Worm (Caenorhabditis elegans) whole organism, L2 larva: ENCODE results near the gene hot-2.

Experiments
- C34F6.9 ChIP-seq: fragments of 150-350 bp; optimal IDR thresholded peaks from 2 replicates; lab custom pipeline; 2014; ENCODE audit warnings: missing biosample characterization, missing genetic modification characterization
- F13H6.1 ChIP-seq: sonication (generic microtip); optimal IDR thresholded peaks from 2 replicates; lab custom pipeline; 2016; ENCODE audit warnings: missing genetic modification characterization, missing compliant biosample characterization
- R02D3.7 ChIP-seq: fragments of 150-350 bp; optimal IDR thresholded peaks from 2 replicates; lab custom pipeline; 2014; ENCODE audit warnings: missing biosample characterization, missing genetic modification characterization
- Y55F3AM.14 ChIP-seq: fragments of 200-800 bp; sonication (Bioruptor generic); optimal IDR thresholded peaks from 2 replicates; lab custom pipeline; 2018; ENCODE audit warnings: mild to moderate bottlenecking, missing genetic modification characterization, missing compliant biosample characterization
- ZK546.5 ChIP-seq: sonication (generic microtip); optimal IDR thresholded peaks from 2 replicates; lab custom pipeline; 2017; ENCODE audit warnings: missing biosample characterization, missing genetic modification characterization
- alr-1 ChIP-seq: fragments of 150-350 bp; optimal IDR thresholded peaks from 2 replicates; lab custom pipeline; 2014; ENCODE audit warnings: missing biosample characterization, missing genetic modification characterization
- aly-2 ChIP-seq: fragments of 150-350 bp; optimal IDR thresholded peaks from 2 replicates; lab custom pipeline; 2014; ENCODE audit warnings: missing biosample characterization, missing genetic modification characterization
- ama-1 ChIP-seq: fragments of 150-350 bp; optimal IDR thresholded peaks from 2 replicates; lab custom pipeline; 2018; ENCODE audit warnings: inconsistent platforms
- blmp-1 ChIP-seq: sonication (generic microtip); optimal IDR thresholded peaks from 2 replicates; lab custom pipeline; 2017; ENCODE audit warnings: missing genetic modification characterization, mild to moderate bottlenecking, missing compliant biosample characterization, antibody characterized with exemption, moderate library complexity; ENCODE audit not compliant: insufficient read depth
- ceh-16 ChIP-seq: fragments of 150-350 bp; optimal IDR thresholded peaks from 2 replicates; lab custom pipeline; 2014; ENCODE audit warnings: missing biosample characterization, missing genetic modification characterization
- dmd-4 ChIP-seq: sonication (generic microtip); optimal IDR thresholded peaks from 2 replicates; lab custom pipeline; 2017; ENCODE audit warnings: missing biosample characterization, missing genetic modification characterization
- elt-1 ChIP-seq: fragments of 150-350 bp; optimal IDR thresholded peaks from 2 replicates; lab custom pipeline; 2014; ENCODE audit warnings: missing biosample characterization, missing genetic modification characterization
- elt-3 ChIP-seq: sonication (generic microtip); optimal IDR thresholded peaks from 2 replicates; lab custom pipeline; 2017; ENCODE audit warnings: missing biosample characterization, missing genetic modification characterization
- fos-1 ChIP-seq: fragments of 150-350 bp; optimal IDR thresholded peaks from 2 replicates; lab custom pipeline; 2014; ENCODE audit warnings: missing biosample characterization, missing genetic modification characterization
- gmeb-1 ChIP-seq: fragments of 150-350 bp; optimal IDR thresholded peaks from 2 replicates; lab custom pipeline; 2014; ENCODE audit warnings: missing biosample characterization, missing genetic modification characterization
- lin-11 ChIP-seq: fragments of 150-350 bp; sonication (generic microtip); optimal IDR thresholded peaks from 2 replicates; lab custom pipeline; 2014; ENCODE audit warnings: missing biosample characterization, missing genetic modification characterization, inconsistent platforms, mixed read lengths
- lin-13 ChIP-seq: fragments of 150-350 bp; optimal IDR thresholded peaks from 2 replicates; lab custom pipeline; 2014; ENCODE audit warnings: missing biosample characterization, missing genetic modification reagents, missing genetic modification characterization
- lsy-2 ChIP-seq, 2 experiments: fragments of 150-350 bp in 1 of 2; sonication (generic microtip) in 1 of 2; optimal IDR thresholded peaks; 2 replicates each; lab custom pipeline; 2014 to 2017; ENCODE audit warnings: missing biosample characterization in 2 of 2, missing genetic modification characterization in 2 of 2
- mbf-1 ChIP-seq: sonication (generic microtip); optimal IDR thresholded peaks from 2 replicates; lab custom pipeline; 2017; ENCODE audit warnings: missing biosample characterization, missing genetic modification characterization
- mdl-1 ChIP-seq, 2 experiments: fragments of 150-350 bp in 1 of 2; sonication (generic microtip) in 1 of 2; optimal IDR thresholded peaks; 2 replicates each; lab custom pipeline; 2017; ENCODE audit warnings: missing biosample characterization in 2 of 2, missing genetic modification characterization in 2 of 2
- nhr-10 ChIP-seq: sonication (generic microtip); optimal IDR thresholded peaks from 2 replicates; lab custom pipeline; 2017; ENCODE audit warnings: missing biosample characterization, missing genetic modification characterization
- nhr-11 ChIP-seq: fragments of 150-350 bp; optimal IDR thresholded peaks from 2 replicates; lab custom pipeline; 2014; ENCODE audit warnings: missing biosample characterization, missing genetic modification characterization
- nhr-129 ChIP-seq: fragments of 150-350 bp; optimal IDR thresholded peaks from 2 replicates; lab custom pipeline; 2014; ENCODE audit warnings: missing biosample characterization, missing genetic modification characterization
- nhr-21 ChIP-seq: fragments of 150-350 bp; optimal IDR thresholded peaks from 2 replicates; lab custom pipeline; 2014; ENCODE audit warnings: missing biosample characterization, missing genetic modification characterization
- nhr-23 ChIP-seq: fragments of 150-350 bp; optimal IDR thresholded peaks from 2 replicates; lab custom pipeline; 2014; ENCODE audit warnings: missing biosample characterization, missing genetic modification reagents, missing genetic modification characterization
- nhr-237 ChIP-seq: fragments of 150-350 bp; optimal IDR thresholded peaks from 2 replicates; lab custom pipeline; 2014; ENCODE audit warnings: missing biosample characterization, missing genetic modification characterization
- nhr-25 ChIP-seq: fragments of 150-350 bp; sonication (generic microtip); optimal IDR thresholded peaks from 3 replicates; lab custom pipeline; 2014; ENCODE audit warnings: missing biosample characterization, missing genetic modification characterization
- nhr-6 ChIP-seq: fragments of 150-350 bp; optimal IDR thresholded peaks from 2 replicates; lab custom pipeline; 2014; ENCODE audit warnings: missing biosample characterization, missing genetic modification characterization
- nhr-77 ChIP-seq: fragments of 150-350 bp; optimal IDR thresholded peaks from 2 replicates; lab custom pipeline; 2014; ENCODE audit warnings: missing biosample characterization, missing genetic modification characterization
- sem-4 ChIP-seq: fragments of 150-350 bp; optimal IDR thresholded peaks from 2 replicates; lab custom pipeline; 2014; ENCODE audit warnings: missing biosample characterization, missing genetic modification reagents, missing genetic modification characterization
- skn-1 ChIP-seq: sonication (generic microtip); optimal IDR thresholded peaks from 2 replicates; lab custom pipeline; 2017; ENCODE audit warnings: missing biosample characterization, missing genetic modification characterization
- sma-3 ChIP-seq: sonication (generic microtip); optimal IDR thresholded peaks from 2 replicates; lab custom pipeline; 2016; ENCODE audit warnings: missing genetic modification reagents, missing genetic modification characterization, missing compliant biosample characterization
- unc-62 ChIP-seq: fragments of 150-350 bp; optimal IDR thresholded peaks from 2 replicates; lab custom pipeline; 2014; ENCODE audit warnings: missing biosample characterization, missing genetic modification reagents, missing genetic modification characterization
- ztf-1 ChIP-seq: fragments of 200-800 bp; sonication (Bioruptor generic); conservative IDR thresholded peaks from 2 replicates; pipeline ENCODE4 v1.3.6; 2022; ENCODE audit warnings: missing genetic modification characterization, missing compliant biosample characterization
- ztf-4 ChIP-seq: fragments of 150-350 bp; optimal IDR thresholded peaks from 2 replicates; lab custom pipeline; 2014; ENCODE audit warnings: missing biosample characterization, missing genetic modification characterization

Gene hot-2

ce11 chrV:19140495-19140894, 34.1 kb upstream of the hot-2 start, which contains the start of gene cpg-23:
cpg-23 (plus strand) TSS chrV:19140795.
- TF ChIP-seq ztf-1 (GFP tag; lab: Robert Waterston, UW) (no peak), lin-13 (GFP tag; lab: Kevin White, UChicago) (no peak), nhr-23 (no peak), mbf-1 (tag; lab: Kevin White, UChicago) (no peak), skn-1 (tag; lab: Kevin White, UChicago) (no peak), nhr-237 (no peak), C34F6.9 (tag; lab: Kevin White, UChicago) (no peak), gmeb-1 (tag; lab: Kevin White, UChicago) (no peak), nhr-11 (tag; lab: Kevin White, UChicago) (no peak), F13H6.1 (tag; lab: Kevin White, UChicago) (no peak), lsy-2 (tag; optimal IDR thresholded peaks at IDR 0.05; lab: Kevin White, UChicago) (no peak), nhr-77 (tag; lab: Kevin White, UChicago) (no peak), ztf-4 (tag; lab: Kevin White, UChicago) (no peak), nhr-25 (tag; lab: Kevin White, UChicago) (no peak), elt-3 (tag; lab: Kevin White, UChicago) (no peak), mdl-1 (tag; optimal IDR thresholded peaks at IDR 0.05; lab: Kevin White, UChicago) (no peak)

DNA sequence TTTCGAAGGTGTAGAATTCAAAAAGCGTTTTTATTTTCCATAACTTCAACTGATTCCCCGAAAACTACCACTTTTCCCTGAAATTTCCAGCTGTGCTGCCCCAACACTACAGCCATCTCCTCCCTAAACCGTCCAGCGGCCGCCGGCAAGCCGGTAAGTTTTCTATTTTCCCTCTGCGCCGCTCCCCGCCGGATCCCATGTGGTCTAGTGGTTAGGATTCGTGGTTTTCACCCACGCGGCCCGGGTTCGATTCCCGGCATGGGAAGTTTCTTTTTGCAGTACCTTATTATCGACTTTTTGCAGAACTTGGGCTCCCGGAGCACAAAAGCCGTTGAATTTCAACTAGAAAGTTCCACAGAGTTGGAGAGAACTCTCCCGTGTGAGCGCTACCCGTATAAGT, 32.0 kb upstream of the hot-2 start:
- TF ChIP-seq R02D3.7 (tag; lab: Kevin White, UChicago) = no peak
- TF ChIP-seq nhr-25 (tag; lab: Kevin White, UChicago) = no peak
- no peak for TF ChIP-seq Y55F3AM.14 (GFP tag; lab: Kevin White, UChicago)
- no peak for TF ChIP-seq nhr-10
- no peak for TF ChIP-seq elt-3 (tag; lab: Kevin White, UChicago)
- TF ChIP-seq sma-3 (GFP tag; lab: Kevin White, UChicago) = no peak
- no peak for TF ChIP-seq unc-62
- no peak for TF ChIP-seq nhr-11 (tag; lab: Kevin White, UChicago)
- TF ChIP-seq F13H6.1 (tag; lab: Kevin White, UChicago) = no peak
- TF ChIP-seq nhr-237 = no peak
- TF ChIP-seq fos-1 (tag; lab: Kevin White, UChicago) = no peak
- no peak for TF ChIP-seq ZK546.5 (tag; lab: Kevin White, UChicago)
- TF ChIP-seq lin-13 (GFP tag; lab: Kevin White, UChicago) = no peak

ce11 chrV:19148350-19148749, 26.2 kb upstream of the hot-2 start:
- TF ChIP-seq skn-1 (tag; lab: Kevin White, UChicago) (no peak), fos-1 (tag; lab: Kevin White, UChicago) (no peak), aly-2 (tag; lab: Kevin White, UChicago) (no peak)

ce11 chrV:19149057-19149456, 25.5 kb upstream of the hot-2 start, which contains the start of gene Y39B6A.7:
Y39B6A.7 (minus strand) TSS chrV:19149157.
- TF ChIP-seq ztf-1 (GFP tag; lab: Robert Waterston, UW) = no peak
- no peak for TF ChIP-seq gmeb-1 (tag; lab: Kevin White, UChicago)
- no peak for TF ChIP-seq mdl-1 (tag; optimal IDR thresholded peaks at IDR 0.05; lab: Kevin White, UChicago)
- TF ChIP-seq fos-1 (tag; lab: Kevin White, UChicago) = no peak
- TF ChIP-seq nhr-21 (tag; lab: Kevin White, UChicago) = no peak
- no peak for TF ChIP-seq ama-1
- TF ChIP-seq alr-1 (tag; lab: Kevin White, UChicago) = no peak
- TF ChIP-seq lin-11 = no peak
- no peak for TF ChIP-seq elt-1
- TF ChIP-seq blmp-1 (tag; lab: Kevin White, UChicago) = no peak
- TF ChIP-seq, all 48 proteins: peak for 0

DNA sequence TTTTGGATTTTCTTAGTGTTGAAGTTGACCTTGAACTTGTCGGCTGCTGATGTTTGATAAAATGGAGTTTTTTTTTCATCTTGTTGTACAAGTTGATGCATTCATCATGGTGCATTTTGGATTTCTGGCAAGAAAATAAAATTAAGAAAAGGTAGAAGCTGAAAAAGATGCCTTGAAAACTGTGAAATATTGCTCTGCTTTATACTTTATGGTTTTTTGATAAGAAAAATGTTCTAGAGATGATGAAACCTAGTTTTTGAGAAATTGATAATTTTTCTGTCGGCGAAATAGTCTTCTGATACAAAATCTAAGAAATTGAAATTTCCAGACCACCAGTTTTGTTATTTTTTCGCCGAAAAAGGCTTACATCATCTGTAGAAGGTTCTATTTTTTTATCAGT, 22.2 kb upstream of the hot-2 start, which contains the start of gene Y39B6A.69:
Gene Y39B6A.69, minus strand, starts transcription at position 101 of the 400 bp plus-strand sequence.
- TF ChIP-seq Y55F3AM.14 (GFP tag; lab: Kevin White, UChicago) (no peak), sma-3 (GFP tag; lab: Kevin White, UChicago) (no peak), mdl-1 (tag; optimal IDR thresholded peaks at IDR 0.05; lab: Kevin White, UChicago) (no peak), nhr-129 (tag; lab: Kevin White, UChicago) (no peak), dmd-4 (no peak), nhr-6 (tag; lab: Kevin White, UChicago) (no peak), sem-4 (tag; lab: Kevin White, UChicago) (no peak), ama-1 (no peak), ceh-16 (tag; lab: Kevin White, UChicago) (no peak), ZK546.5 (tag; lab: Kevin White, UChicago) (no peak), fos-1 (tag; lab: Kevin White, UChicago) (no peak), lin-11 (no peak), nhr-23 (no peak), aly-2 (tag; lab: Kevin White, UChicago) (no peak), gmeb-1 (tag; lab: Kevin White, UChicago) (no peak), nhr-25 (tag; lab: Kevin White, UChicago) (no peak), F13H6.1 (tag; lab: Kevin White, UChicago) (no peak)
- TF ChIP-seq, all 48 proteins: peak for 0
